Worm (Caenorhabditis elegans): ENCODE results near the gene cyp-35C1.

cyp-35C1 gene

DNA sequence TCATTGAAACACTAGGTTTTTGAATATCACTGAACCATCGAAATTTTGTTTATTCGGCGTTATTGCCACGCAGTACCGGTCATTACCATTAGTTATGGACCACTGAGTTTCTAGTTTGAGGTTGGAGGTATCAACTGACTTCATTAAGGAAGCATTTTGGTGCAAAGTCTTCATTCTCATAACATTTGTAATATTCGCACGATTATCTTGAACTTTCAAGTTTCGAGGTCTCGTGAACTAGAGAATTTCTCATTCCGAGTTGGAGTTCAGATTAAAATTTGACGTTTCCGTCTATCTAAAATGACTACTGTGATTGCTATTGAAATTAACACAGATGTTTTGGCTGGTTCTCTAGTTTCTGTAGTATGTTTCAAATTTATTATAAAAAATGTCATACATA lies 22.4 kb upstream of the cyp-35C1 start, which contains the start of gene srx-42:
TSS of gene srx-42 (plus strand) at position 301 of the 400 bp plus-strand sequence.
- no peak for TF ChIP-seq nhr-12 (tag; optimal IDR thresholded peaks at IDR 0.05)
- TF ChIP-seq elt-1 (tag; optimal IDR thresholded peaks at IDR 0.05; ENCODE audit: borderline replicate concordance, insufficient read depth): no peak
- no peak for TF ChIP-seq ham-2 (GFP tag; optimal IDR thresholded peaks at IDR 0.05)
- no peak for TF ChIP-seq lsy-2 (tag; optimal IDR thresholded peaks at IDR 0.05)
- TF ChIP-seq mep-1 (tag; optimal IDR thresholded peaks at IDR 0.05): no peak
- no peak for TF ChIP-seq hlh-1 (tag; optimal IDR thresholded peaks at IDR 0.05)
- TF ChIP-seq ceh-43 (GFP tag; optimal IDR thresholded peaks at IDR 0.05): no peak

DNA sequence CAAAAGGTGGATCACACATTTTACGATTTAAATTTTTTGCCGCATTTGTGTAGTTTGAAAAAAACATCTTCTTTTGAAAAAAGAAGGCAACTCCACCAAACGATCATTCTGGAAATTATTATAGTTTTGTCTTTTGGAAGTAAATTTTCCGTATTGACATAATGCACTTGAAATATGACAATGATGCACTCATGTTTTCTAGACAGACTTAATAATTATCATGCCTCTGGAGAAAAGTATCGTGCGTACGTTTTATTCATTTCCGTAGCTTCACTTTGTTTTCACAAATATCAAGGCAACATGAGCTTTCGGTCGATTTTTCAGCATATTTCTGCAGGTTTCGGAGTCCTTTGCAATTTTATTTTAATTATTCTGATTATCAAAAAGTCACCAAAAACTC lies 20.1 kb upstream of the cyp-35C1 start, which contains the start of gene str-250:
TSS of gene str-250 (plus strand) at position 301 of the 400 bp plus-strand sequence.
- TF ChIP-seq lin-13 (tag; optimal IDR thresholded peaks at IDR 0.05): no peak
- no peak for TF ChIP-seq blmp-1 (tag; optimal IDR thresholded peaks at IDR 0.05)
- TF ChIP-seq zip-8 (tag; optimal IDR thresholded peaks at IDR 0.05): no peak
- no peak for TF ChIP-seq ceh-43 (GFP tag; optimal IDR thresholded peaks at IDR 0.05)
- TF ChIP-seq hlh-1 (tag; optimal IDR thresholded peaks at IDR 0.05): no peak
- no peak for TF ChIP-seq mep-1 (tag; optimal IDR thresholded peaks at IDR 0.05)
- no peak for TF ChIP-seq ceh-39 (tag; optimal IDR thresholded peaks at IDR 0.05)
- TF ChIP-seq unc-120 (tag; optimal IDR thresholded peaks at IDR 0.05; ENCODE audit: poor library complexity, severe bottlenecking): no peak
- TF ChIP-seq ceh-83 (GFP tag; optimal IDR thresholded peaks at IDR 0.05): no peak
- no peak for TF ChIP-seq unc-39 (tag; optimal IDR thresholded peaks at IDR 0.05)

DNA sequence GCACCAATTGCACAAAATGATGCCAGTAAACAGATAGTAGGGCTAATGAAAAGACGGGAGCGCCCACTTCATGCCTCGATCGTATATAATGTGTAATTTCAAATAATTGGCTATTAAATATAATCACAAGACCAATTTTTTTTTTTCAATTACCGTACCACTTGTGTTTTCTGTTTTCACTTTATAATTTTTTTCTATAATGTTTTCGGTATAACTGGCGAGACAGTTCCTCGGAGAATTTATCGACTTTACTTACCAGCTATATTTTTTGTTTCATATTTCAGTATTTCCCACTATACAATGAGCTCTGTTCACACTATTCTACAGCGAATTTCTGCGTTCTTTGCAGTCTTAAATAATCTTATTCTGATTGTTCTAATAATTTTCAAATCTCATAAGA lies 17.9 kb upstream of the cyp-35C1 start, which contains the start of gene str-252:
TSS of gene str-252 (plus strand) at position 301 of the 400 bp plus-strand sequence.
- TF ChIP-seq lsy-2 (tag; optimal IDR thresholded peaks at IDR 0.05) (no peak), hlh-1 (tag; optimal IDR thresholded peaks at IDR 0.05) (no peak), ztf-11 (tag; optimal IDR thresholded peaks at IDR 0.05) (no peak), unc-39 (tag; optimal IDR thresholded peaks at IDR 0.05) (no peak), cnd-1 (tag; optimal IDR thresholded peaks at IDR 0.05) (no peak), lin-13 (tag; optimal IDR thresholded peaks at IDR 0.05) (no peak), M03D4.4 (tag; optimal IDR thresholded peaks at IDR 0.05) (no peak), snpc-4 (tag; optimal IDR thresholded peaks at IDR 0.05) (no peak)

DNA sequence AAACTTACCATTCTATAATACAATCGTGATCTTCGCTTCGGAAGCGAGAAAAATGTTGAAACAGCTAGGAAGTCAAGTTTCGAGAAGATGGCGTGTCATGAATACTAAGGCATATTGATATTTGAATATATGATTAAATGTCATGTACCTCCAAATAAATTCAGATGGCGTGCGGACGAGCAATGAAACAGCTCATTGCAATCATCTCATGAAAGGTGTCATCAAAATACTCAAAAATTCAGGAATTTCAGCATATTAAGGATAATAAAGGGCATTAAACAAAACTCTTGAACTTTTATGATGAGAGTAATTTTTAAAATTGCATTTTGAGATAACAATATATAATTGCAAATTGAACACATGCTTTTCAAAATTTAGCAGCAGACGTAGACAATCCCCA lies 17.1 kb upstream of the cyp-35C1 start, which contains the start of gene gcy-32:
TSS of gene gcy-32 (minus strand) at position 101 of the 400 bp plus-strand sequence.
- TF ChIP-seq unc-62 (GFP tag; optimal IDR thresholded peaks at IDR 0.05) (no peak), ztf-11 (tag; optimal IDR thresholded peaks at IDR 0.05) (no peak), lsy-2 (tag; optimal IDR thresholded peaks at IDR 0.05) (no peak), drap-1 (GFP tag; optimal IDR thresholded peaks at IDR 0.05) (no peak), ceh-43 (GFP tag; optimal IDR thresholded peaks at IDR 0.05) (no peak), M03D4.4 (tag; optimal IDR thresholded peaks at IDR 0.05) (no peak), sem-2 (GFP tag; optimal IDR thresholded peaks at IDR 0.05) (no peak), ceh-83 (GFP tag; optimal IDR thresholded peaks at IDR 0.05) (no peak), lin-13 (tag; optimal IDR thresholded peaks at IDR 0.05) (no peak), elt-3 (tag; optimal IDR thresholded peaks at IDR 0.05) (no peak), snpc-4 (tag; optimal IDR thresholded peaks at IDR 0.05) (no peak), unc-120 (tag; optimal IDR thresholded peaks at IDR 0.05; ENCODE audit: poor library complexity, severe bottlenecking) (no peak), pha-4 (tag; optimal IDR thresholded peaks at IDR 0.05) (no peak), sptf-1 (tag; optimal IDR thresholded peaks at IDR 0.05) (no peak)

DNA sequence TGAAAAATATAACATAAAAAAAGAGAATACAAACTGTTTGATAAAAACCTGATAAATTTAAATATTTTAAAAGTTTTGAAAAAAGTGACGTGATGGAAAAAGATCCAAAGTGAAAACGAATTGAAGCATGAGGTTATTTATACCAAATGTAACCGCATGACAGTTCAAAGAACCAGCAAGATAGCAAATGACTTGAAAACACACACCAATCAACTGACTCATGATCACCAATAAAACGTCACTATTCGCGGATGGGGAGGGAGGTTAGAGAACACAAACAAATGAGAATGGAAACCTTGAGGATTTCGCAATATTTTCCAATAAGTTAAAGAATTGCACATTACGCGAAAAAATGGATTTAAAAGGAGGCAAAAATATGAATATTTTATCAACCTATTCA lies 11.1 kb upstream of the cyp-35C1 start, which contains the start of gene C06B3.7:
TSS of gene C06B3.7 (plus strand) at position 287 of the 400 bp plus-strand sequence.
- TF ChIP-seq cnd-1 (tag; optimal IDR thresholded peaks at IDR 0.05) (no peak), zip-8 (tag; optimal IDR thresholded peaks at IDR 0.05) (no peak), lin-13 (tag; optimal IDR thresholded peaks at IDR 0.05) (no peak), mep-1 (tag; optimal IDR thresholded peaks at IDR 0.05) (no peak), snpc-4 (tag; optimal IDR thresholded peaks at IDR 0.05) (no peak), sptf-1 (tag; optimal IDR thresholded peaks at IDR 0.05) (no peak), ceh-39 (tag; optimal IDR thresholded peaks at IDR 0.05) (no peak), nhr-76 (tag; optimal IDR thresholded peaks at IDR 0.05) (no peak), elt-1 (tag; optimal IDR thresholded peaks at IDR 0.05; ENCODE audit: borderline replicate concordance, insufficient read depth) (no peak), ceh-43 (GFP tag; optimal IDR thresholded peaks at IDR 0.05) (no peak), M03D4.4 (tag; optimal IDR thresholded peaks at IDR 0.05) (no peak), blmp-1 (tag; optimal IDR thresholded peaks at IDR 0.05) (no peak), nhr-2 (tag; optimal IDR thresholded peaks at IDR 0.05) (no peak), elt-3 (tag; optimal IDR thresholded peaks at IDR 0.05) (no peak), lsy-2 (tag; optimal IDR thresholded peaks at IDR 0.05) (no peak), nhr-28 (tag; optimal IDR thresholded peaks at IDR 0.05) (no peak), ceh-83 (GFP tag; optimal IDR thresholded peaks at IDR 0.05) (no peak), ces-1 (GFP tag; optimal IDR thresholded peaks at IDR 0.05) (no peak), nhr-237 (tag; optimal IDR thresholded peaks at IDR 0.05) (no peak)

Measured in whole organism, mixed stage, embryonic.